Fruit fly (Drosophila melanogaster): ENCODE results near the gene Elys.

Elys gene

DNA sequence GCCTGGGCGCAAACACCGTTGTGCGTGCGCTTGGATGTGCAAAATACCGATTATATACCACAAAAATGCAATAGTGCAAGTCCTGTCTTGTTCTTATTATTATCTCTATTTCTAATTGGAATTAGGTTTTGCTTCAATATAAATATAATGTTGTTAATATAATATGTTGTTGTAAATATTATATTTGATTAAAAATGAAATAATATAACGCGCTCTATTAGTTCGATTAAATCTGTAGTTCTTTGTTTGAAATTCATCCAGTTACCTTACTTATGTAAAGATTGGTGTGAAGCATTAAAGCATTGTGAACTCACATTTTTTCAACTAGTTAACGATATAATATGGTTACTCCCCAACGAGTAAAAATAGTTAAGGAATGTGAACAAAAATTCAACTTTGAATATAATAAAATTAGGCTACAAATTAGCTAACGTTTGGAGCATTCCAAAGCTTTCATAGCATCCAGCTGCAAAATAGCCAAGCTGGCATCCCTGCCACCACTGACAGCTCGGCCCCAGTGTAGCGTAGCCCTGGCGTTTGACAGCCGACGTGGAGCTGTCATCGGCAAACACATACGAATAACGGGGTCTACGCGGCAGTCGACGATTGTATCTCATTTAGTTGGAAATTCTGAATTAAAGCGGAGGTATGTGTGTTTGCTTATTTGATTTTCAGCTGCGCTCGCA, 9.1 kb upstream of the Elys start, which contains the start of the genes CG12237 and Sec61gamma (continued):
- TF ChIP-seq CG7987 (GFP tag; optimal IDR thresholded peaks at IDR 0.05) (peak; percentile 64), aop (GFP tag; IDR thresholded peaks at IDR 0.05) (no peak), CG9817 (tag; optimal IDR thresholded peaks at IDR 0.05) (peak; percentile 29), croc (GFP tag; conservative IDR thresholded peaks at IDR 0.05) (no peak), scrt (GFP tag; optimal IDR thresholded peaks at IDR 0.05) (no peak), gem (tag; optimal IDR thresholded peaks at IDR 0.05) (no peak), PHDP (tag; optimal IDR thresholded peaks at IDR 0.05) (no peak), phol (tag; optimal IDR thresholded peaks at IDR 0.05) (peak; percentile 33), CG3838 (GFP tag; optimal IDR thresholded peaks at IDR 0.05) (no peak), CG10147 (GFP tag; optimal IDR thresholded peaks at IDR 0.05) (no peak), Dp (GFP tag; optimal IDR thresholded peaks at IDR 0.05) (peak; percentile 10), Pdp1 (GFP tag; optimal IDR thresholded peaks at IDR 0.05) (peak in 1 of 2 experiments; percentile 38), CG4328 (GFP tag; optimal IDR thresholded peaks at IDR 0.05) (no peak), eve (GFP tag; optimal IDR thresholded peaks at IDR 0.05) (no peak), CG8388 (GFP tag; optimal IDR thresholded peaks at IDR 0.05) (no peak), CG15601 (tag; optimal IDR thresholded peaks at IDR 0.05) (peak; percentile 24), crol (GFP tag; IDR thresholded peaks at IDR 0.05) (no peak), CG6254 (GFP tag; optimal IDR thresholded peaks at IDR 0.05) (no peak), mirr (GFP tag; optimal IDR thresholded peaks at IDR 0.05) (peak; percentile 26), CG16813 (GFP tag; IDR thresholded peaks at IDR 0.05; ENCODE audit: partially characterized antibody) (no peak), fd64A (GFP tag; optimal IDR thresholded peaks at IDR 0.05) (no peak), B-H1 (GFP tag; IDR thresholded peaks at IDR 0.05) (no peak), trem (tag; optimal IDR thresholded peaks at IDR 0.05) (peak; percentile 30), CG1792 (GFP tag; optimal IDR thresholded peaks at IDR 0.05) (no peak), CG10543 (GFP tag; optimal IDR thresholded peaks at IDR 0.05) (no peak), CG8765 (GFP tag; IDR thresholded peaks at IDR 0.05) (no peak), sens-2 (GFP tag; IDR thresholded peaks at IDR 0.05) (no peak), tna (GFP tag; IDR thresholded peaks at IDR 0.05; ENCODE audit: partially characterized antibody) (no peak), hkb (optimal IDR thresholded peaks at IDR 0.05) (no peak), hkb (GFP tag; IDR thresholded peaks at IDR 0.05) (no peak), eyg (GFP tag; optimal IDR thresholded peaks at IDR 0.05) (no peak), zen (tag; optimal IDR thresholded peaks at IDR 0.05) (no peak), stwl (tag; optimal IDR thresholded peaks at IDR 0.05) (peak; percentile 45), CG4617 (GFP tag; optimal IDR thresholded peaks at IDR 0.05; ENCODE audit: borderline replicate concordance) (peak; percentile 32), CG17186 (GFP tag; optimal IDR thresholded peaks at IDR 0.05) (peak; percentile 29), bab2 (GFP tag; optimal IDR thresholded peaks at IDR 0.05) (no peak), CG11723 (GFP tag; optimal IDR thresholded peaks at IDR 0.05) (no peak), CG5180 (GFP tag; optimal IDR thresholded peaks at IDR 0.05) (no peak), pb (GFP tag; optimal IDR thresholded peaks at IDR 0.05) (no peak), CG18764 (GFP tag; optimal IDR thresholded peaks at IDR 0.05) (no peak), CG1233 (GFP tag; optimal IDR thresholded peaks at IDR 0.05) (no peak), CG12071 (GFP tag; optimal IDR thresholded peaks at IDR 0.05) (no peak), grn (GFP tag; optimal IDR thresholded peaks at IDR 0.05) (no peak), CG7786 (GFP tag; optimal IDR thresholded peaks at IDR 0.05) (no peak), CG3281 (GFP tag; optimal IDR thresholded peaks at IDR 0.05) (peak; percentile 66), CG11085 (GFP tag; IDR thresholded peaks at IDR 0.05) (no peak), peb (GFP tag; IDR thresholded peaks at IDR 0.05) (no peak), yki (optimal IDR thresholded peaks at IDR 0.05) (no peak), lab (GFP tag; optimal IDR thresholded peaks at IDR 0.05) (no peak), Tbp (GFP tag; optimal IDR thresholded peaks at IDR 0.05) (no peak)

Measured in whole organism, embryonic.